Fruit fly (Drosophila melanogaster) whole organism, embryonic: Measurements from ENCODE around the gene Zip88E.

Experiments used
- Adf1 ChIP-seq: fragments of 200-800 bp; sonication (Bioruptor generic); IDR thresholded peaks from 2 replicates; pipeline ENCODE4 v1.3.6; 2022; ENCODE audit warnings: missing biosample characterization, missing genetic modification characterization
- CG1024 ChIP-seq: fragments of 200-800 bp; sonication (Bioruptor generic); IDR thresholded peaks from 2 replicates; pipeline ENCODE4 v1.3.6; 2022; ENCODE audit warnings: missing biosample characterization, missing genetic modification characterization
- CG12391 ChIP-seq: fragments of 200-800 bp; sonication (Bioruptor generic); optimal IDR thresholded peaks from 3 replicates; lab custom pipeline; 2018; ENCODE audit warnings: missing biosample characterization, mild to moderate bottlenecking, missing genetic modification characterization, moderate library complexity
- CG13287 ChIP-seq: fragments of 200-800 bp; sonication (Bioruptor generic); IDR thresholded peaks from 2 replicates; pipeline ENCODE4 v1.3.6; 2022; ENCODE audit warnings: missing biosample characterization, missing genetic modification characterization; ENCODE audit not compliant: partially characterized antibody
- CG17186 ChIP-seq: fragments of 200-800 bp; sonication (Bioruptor generic); optimal IDR thresholded peaks from 3 replicates; lab custom pipeline; 2017; ENCODE audit warnings: missing biosample characterization, missing genetic modification reagents, missing genetic modification characterization
- CG2120 ChIP-seq: fragments of 200-800 bp; sonication (Bioruptor generic); optimal IDR thresholded peaks from 3 replicates; lab custom pipeline; 2016; ENCODE audit warnings: missing biosample characterization, missing genetic modification characterization
- CG2678 ChIP-seq: fragments of 200-800 bp; sonication (Bioruptor generic); optimal IDR thresholded peaks from 3 replicates; lab custom pipeline; 2019; ENCODE audit warnings: missing biosample characterization, mild to moderate bottlenecking, missing genetic modification characterization, moderate library complexity
- CG30020 ChIP-seq: fragments of 200-800 bp; optimal IDR thresholded peaks from 2 replicates; lab custom pipeline; 2019; ENCODE audit warnings: missing biosample characterization, mild to moderate bottlenecking, missing genetic modification characterization, moderate library complexity
- CG32532 ChIP-seq: fragments of 200-800 bp; sonication (Bioruptor generic); IDR thresholded peaks from 2 replicates; pipeline ENCODE4 v1.3.6; 2022; ENCODE audit warnings: missing biosample characterization, missing genetic modification characterization
- CG3281 ChIP-seq: fragments of 200-800 bp; sonication (Bioruptor generic); optimal IDR thresholded peaks from 3 replicates; lab custom pipeline; 2017; ENCODE audit warnings: missing biosample characterization, mild to moderate bottlenecking, missing genetic modification characterization
- CG6272 ChIP-seq: fragments of 200-800 bp; sonication (Bioruptor generic); IDR thresholded peaks from 2 replicates; pipeline ENCODE4 v1.3.6; 2022; ENCODE audit warnings: missing biosample characterization, missing genetic modification characterization
- CG7786 ChIP-seq: fragments of 200-800 bp; sonication (Bioruptor generic); optimal IDR thresholded peaks from 2 replicates; lab custom pipeline; 2016; ENCODE audit warnings: missing biosample characterization, missing genetic modification characterization
- CG7839 ChIP-seq: fragments of 200-800 bp; sonication (Bioruptor generic); optimal IDR thresholded peaks from 3 replicates; lab custom pipeline; 2018; ENCODE audit warnings: missing biosample characterization, mild to moderate bottlenecking, missing genetic modification characterization, moderate library complexity
- CG8765 ChIP-seq: fragments of 200-800 bp; sonication (Bioruptor generic); IDR thresholded peaks from 2 replicates; pipeline ENCODE4 v1.3.6; 2022; ENCODE audit warnings: missing biosample characterization, missing genetic modification characterization
- CTCF ChIP-seq: fragments of 200-800 bp; sonication (Bioruptor generic); optimal IDR thresholded peaks from 2 replicates; lab custom pipeline; 2017; ENCODE audit warnings: missing biosample characterization, mild to moderate bottlenecking, missing genetic modification characterization, moderate library complexity
- CrebB ChIP-seq: fragments of 200-800 bp; sonication (Bioruptor generic); optimal IDR thresholded peaks from 3 replicates; lab custom pipeline; 2018; ENCODE audit warnings: missing biosample characterization, mild to moderate bottlenecking, missing genetic modification characterization
- D ChIP-seq, 2 experiments: fragments of 200-800 bp in 1 of 2; fragments of >200 bp in 1 of 2; sonication (Bioruptor generic) in 1 of 2; optimal IDR thresholded peaks; 2 replicates in 1 of 2; 3 replicates in 1 of 2; lab custom pipeline; 2017; ENCODE audit warnings: mild to moderate bottlenecking in 1 of 2, missing biosample characterization in 1 of 2, missing genetic modification characterization in 1 of 2, missing genetic modification reagents in 1 of 2
- Dll ChIP-seq: fragments of 200-800 bp; sonication (Bioruptor generic); IDR thresholded peaks from 4 replicates; pipeline ENCODE4 v1.3.6; 2022; ENCODE audit warnings: missing biosample characterization, missing genetic modification characterization; ENCODE audit not compliant: partially characterized antibody
- Dref ChIP-seq: fragments of 200-800 bp; sonication (Bioruptor generic); IDR thresholded peaks from 2 replicates; pipeline ENCODE4 v1.3.6; 2022; ENCODE audit warnings: missing biosample characterization, missing genetic modification characterization
- Fer1 ChIP-seq: fragments of 200-800 bp; sonication (Bioruptor generic); optimal IDR thresholded peaks from 2 replicates; lab custom pipeline; 2017; ENCODE audit warnings: missing biosample characterization, mild to moderate bottlenecking, missing genetic modification characterization
- HHEX ChIP-seq: fragments of 200-800 bp; sonication (Bioruptor generic); optimal IDR thresholded peaks from 3 replicates; lab custom pipeline; 2017; ENCODE audit warnings: missing biosample characterization, mild to moderate bottlenecking, missing genetic modification characterization, missing genetic modification reagents
- Hand ChIP-seq: fragments of 200-800 bp; sonication (Bioruptor generic); optimal IDR thresholded peaks from 2 replicates; lab custom pipeline; 2017; ENCODE audit warnings: mild to moderate bottlenecking, missing biosample characterization, missing genetic modification reagents, missing genetic modification characterization
- Hey ChIP-seq: fragments of 200-800 bp; sonication (Bioruptor generic); optimal IDR thresholded peaks from 3 replicates; lab custom pipeline; 2018; ENCODE audit warnings: missing biosample characterization, mild to moderate bottlenecking, missing genetic modification characterization
- HmgZ ChIP-seq: fragments of 200-800 bp; sonication (Bioruptor generic); optimal IDR thresholded peaks from 2 replicates; lab custom pipeline; 2018; ENCODE audit warnings: missing biosample characterization, mild to moderate bottlenecking, missing genetic modification characterization
- MBD-R2 ChIP-seq: fragments of 200-800 bp; sonication (Bioruptor generic); IDR thresholded peaks from 2 replicates; pipeline ENCODE4 v1.3.6; 2022; ENCODE audit warnings: missing biosample characterization, missing genetic modification characterization
- Mad ChIP-seq: fragments of 200-800 bp; sonication (Bioruptor generic); optimal IDR thresholded peaks from 2 replicates; lab custom pipeline; 2016; ENCODE audit warnings: missing biosample characterization, missing genetic modification characterization
- NFAT ChIP-seq: fragments of 200-800 bp; sonication (Bioruptor generic); IDR thresholded peaks from 2 replicates; pipeline ENCODE4 v1.3.6; 2022; ENCODE audit warnings: missing biosample characterization, missing genetic modification characterization
- Pdp1 ChIP-seq, 2 experiments: fragments of 200-800 bp; sonication (Bioruptor generic); optimal IDR thresholded peaks; 3 replicates each; lab custom pipeline; 2016; ENCODE audit warnings: missing biosample characterization in 2 of 2, missing genetic modification characterization in 2 of 2, mild to moderate bottlenecking in 1 of 2, moderate library complexity in 1 of 2
- Side ChIP-seq: fragments of 200-800 bp; sonication (Bioruptor generic); optimal IDR thresholded peaks from 2 replicates; lab custom pipeline; 2016; ENCODE audit warnings: missing biosample characterization, missing genetic modification characterization
- Tbp ChIP-seq: fragments of >200 bp; optimal IDR thresholded peaks from 2 replicates; lab custom pipeline; 2018; ENCODE audit warnings: missing biosample characterization, missing genetic modification characterization
- YL-1 ChIP-seq: fragments of 200-800 bp; sonication (Bioruptor generic); optimal IDR thresholded peaks from 3 replicates; lab custom pipeline; 2017; ENCODE audit warnings: missing biosample characterization, mild to moderate bottlenecking, missing genetic modification characterization
- aop ChIP-seq: fragments of 200-800 bp; sonication (Bioruptor generic); IDR thresholded peaks from 2 replicates; pipeline ENCODE4 v1.3.6; 2022; ENCODE audit warnings: missing biosample characterization, missing genetic modification characterization
- ci ChIP-seq: fragments of 200-800 bp; sonication (Bioruptor generic); IDR thresholded peaks from 3 replicates; pipeline ENCODE4 v1.3.6; 2022; ENCODE audit warnings: missing biosample characterization, missing genetic modification characterization
- crol ChIP-seq: fragments of 200-800 bp; sonication (Bioruptor generic); IDR thresholded peaks from 2 replicates; pipeline ENCODE4 v1.3.6; 2022; ENCODE audit warnings: missing biosample characterization, missing genetic modification characterization
- crp ChIP-seq, 2 experiments: fragments of 200-800 bp; sonication (Bioruptor generic); optimal IDR thresholded peaks; 2 replicates in 1 of 2; 3 replicates in 1 of 2; lab custom pipeline; 2017; ENCODE audit warnings: missing biosample characterization in 2 of 2, missing genetic modification characterization in 2 of 2, mild to moderate bottlenecking in 1 of 2, moderate library complexity in 1 of 2
- dm ChIP-seq: fragments of 200-800 bp; sonication (Bioruptor generic); optimal IDR thresholded peaks from 3 replicates; lab custom pipeline; 2016; ENCODE audit warnings: missing biosample characterization, missing genetic modification characterization
- ftz-f1 ChIP-seq: fragments of 200-800 bp; sonication (Bioruptor generic); optimal IDR thresholded peaks from 2 replicates; lab custom pipeline; 2016; ENCODE audit warnings: missing biosample characterization, missing genetic modification characterization
- knrl ChIP-seq: fragments of 200-800 bp; sonication (Bioruptor generic); IDR thresholded peaks from 3 replicates; pipeline ENCODE4 v1.3.6; 2022; ENCODE audit warnings: missing biosample characterization, missing genetic modification characterization; ENCODE audit not compliant: partially characterized antibody
- lilli ChIP-seq: fragments of 200-800 bp; sonication (Bioruptor generic); optimal IDR thresholded peaks from 3 replicates; lab custom pipeline; 2016; ENCODE audit warnings: missing biosample characterization, missing genetic modification characterization
- lmd ChIP-seq: fragments of 200-800 bp; sonication (Bioruptor generic); IDR thresholded peaks from 2 replicates; pipeline ENCODE4 v1.3.6; 2022; ENCODE audit warnings: missing biosample characterization, missing genetic modification characterization
- maf-S ChIP-seq: fragments of 200-800 bp; sonication (Bioruptor generic); optimal IDR thresholded peaks from 2 replicates; lab custom pipeline; 2016; ENCODE audit warnings: missing biosample characterization, missing genetic modification characterization
- otp ChIP-seq: fragments of 200-800 bp; sonication (Bioruptor generic); IDR thresholded peaks from 3 replicates; pipeline ENCODE4, ENCODE4 v1.3.6; 2022; ENCODE audit warnings: missing biosample characterization, missing genetic modification characterization
- schlank ChIP-seq: fragments of 200-800 bp; sonication (Bioruptor generic); optimal IDR thresholded peaks from 2 replicates; lab custom pipeline; 2018; ENCODE audit warnings: missing biosample characterization, mild to moderate bottlenecking, missing genetic modification characterization
- seq ChIP-seq: fragments of 200-800 bp; sonication (Bioruptor generic); IDR thresholded peaks from 2 replicates; pipeline ENCODE4 v1.3.6; 2022; ENCODE audit warnings: missing biosample characterization, missing genetic modification characterization
- sisA ChIP-seq: fragments of 200-800 bp; sonication (Bioruptor generic); IDR thresholded peaks from 2 replicates; pipeline ENCODE4 v1.3.6; 2022; ENCODE audit warnings: missing biosample characterization, missing genetic modification characterization
- tup ChIP-seq: fragments of 200-800 bp; sonication (Bioruptor generic); optimal IDR thresholded peaks from 2 replicates; lab custom pipeline; 2016; ENCODE audit warnings: missing biosample characterization, mild to moderate bottlenecking, missing genetic modification characterization, moderate library complexity
- wdn ChIP-seq: fragments of 200-800 bp; sonication (Bioruptor generic); IDR thresholded peaks from 2 replicates; pipeline ENCODE4 v1.3.6; 2022; ENCODE audit warnings: missing biosample characterization, missing genetic modification characterization
- zen ChIP-seq: fragments of 200-800 bp; sonication (Bioruptor generic); optimal IDR thresholded peaks from 3 replicates; lab custom pipeline; 2018; ENCODE audit warnings: missing biosample characterization, mild to moderate bottlenecking, missing genetic modification characterization, moderate library complexity

Gene Zip88E

DNA sequence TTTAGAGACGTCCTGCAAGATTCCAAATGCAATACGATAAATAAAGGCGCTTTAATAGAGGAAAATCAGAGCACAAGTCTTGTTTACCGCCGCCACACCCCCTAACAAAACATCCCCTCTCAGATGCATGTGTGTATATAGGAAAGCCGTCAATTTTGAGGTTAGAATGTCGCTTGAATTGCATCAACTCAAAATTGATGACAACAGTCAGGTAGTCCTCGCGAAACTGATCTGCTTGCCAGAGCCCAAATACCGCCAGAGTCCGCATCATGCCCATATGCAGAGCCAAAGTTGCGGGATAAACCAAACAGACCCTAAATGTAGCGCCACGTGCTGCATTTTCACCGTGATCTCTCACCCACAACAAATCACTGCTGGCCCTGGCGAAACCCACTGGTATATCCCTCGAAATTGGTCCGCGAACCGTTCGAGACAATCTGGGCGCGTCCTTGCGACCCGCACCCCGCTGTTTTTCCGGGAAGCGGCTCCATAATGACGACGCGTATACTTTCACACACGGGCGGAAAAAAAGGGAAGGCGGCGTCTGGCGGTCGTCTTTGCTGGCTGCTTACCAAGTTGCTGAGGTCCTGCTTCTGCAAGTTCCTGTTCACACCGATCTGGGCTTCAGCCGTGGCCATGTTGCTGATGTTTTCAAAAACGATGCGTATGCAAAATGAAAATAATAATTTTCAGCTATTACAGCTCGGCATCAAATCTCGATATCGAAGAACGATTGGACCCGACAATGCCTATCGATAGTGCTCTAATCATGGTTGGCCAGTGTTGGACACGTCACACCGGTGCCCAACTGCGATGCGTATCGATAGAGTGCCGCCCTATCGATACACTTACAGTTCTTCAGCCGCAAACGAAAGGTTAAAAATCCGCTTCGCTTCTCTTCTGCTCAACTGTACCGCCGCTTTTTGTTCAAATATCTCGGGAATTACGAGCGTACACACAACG is 5.5 kb upstream of the Zip88E start, which contains the start of the genes eIF2gamma and Set (continued):
- TF ChIP-seq CG2678 (tag; lab: Kevin White, UChicago): no peak
- TF ChIP-seq CG7839 (tag; lab: Kevin White, UChicago): no peak
- TF ChIP-seq dm: peak; percentile 86
- peak; percentile 20 for TF ChIP-seq Fer1 (GFP tag; lab: Kevin White, UChicago)
- TF ChIP-seq CG6272: no peak
- no peak for TF ChIP-seq Hand (GFP tag; lab: Kevin White, UChicago)
- TF ChIP-seq CG1024: peak; percentile 39; the same call in 1 of the 2 replicates
- peak in 1 of 2 experiments; percentile 12 for TF ChIP-seq Pdp1 (GFP tag; optimal IDR thresholded peaks at IDR 0.05; lab: Kevin White, UChicago)
- TF ChIP-seq CG8765: peak; percentile 38; the same call in 1 of the 2 replicates
- TF ChIP-seq Tbp (GFP tag; lab: Kevin White, UChicago): peak; percentile 17
- TF ChIP-seq seq (GFP tag; lab: Robert Waterston, UW): 0 out of 2 replicates have a peak, but pooled peaks have one; percentile 11
- TF ChIP-seq CrebB: peak; percentile 42
- TF ChIP-seq MBD-R2 (GFP tag; lab: Robert Waterston, UW): peak; percentile 88
- TF ChIP-seq maf-S: peak; percentile 17
- peak; percentile 31 for TF ChIP-seq Side (GFP tag; lab: Kevin White, UChicago)
- peak; percentile 61 for TF ChIP-seq CG7786
- peak; percentile 94 for TF ChIP-seq knrl (GFP tag; lab: Robert Waterston, UW)
- TF ChIP-seq lmd (GFP tag; lab: Robert Waterston, UW): peak; percentile 16; the same call in 1 of the 2 replicates
- TF ChIP-seq lilli (GFP tag; lab: Kevin White, UChicago): peak; percentile 63
- peak; percentile 61 for TF ChIP-seq crol (GFP tag; lab: Robert Waterston, UW)
- TF ChIP-seq CG13287: peak; percentile 97
- TF ChIP-seq Adf1 (GFP tag; lab: Robert Waterston, UW): peak; percentile 37
- TF ChIP-seq tup (GFP tag; lab: Kevin White, UChicago): peak; percentile 13
- TF ChIP-seq CG30020 (tag; lab: Kevin White, UChicago): no peak
- 0 out of 3 replicates have a peak, but pooled peaks have one; percentile 26 for TF ChIP-seq otp (GFP tag; lab: Robert Waterston, UW)
- TF ChIP-seq wdn (GFP tag; lab: Robert Waterston, UW): 0 out of 2 replicates have a peak, but pooled peaks have one; percentile 13
- TF ChIP-seq schlank: no peak
- TF ChIP-seq Mad (GFP tag; lab: Kevin White, UChicago): no peak
- TF ChIP-seq Hey (tag; lab: Kevin White, UChicago): no peak
- no peak for TF ChIP-seq sisA (GFP tag; lab: Robert Waterston, UW)
- TF ChIP-seq ci (GFP tag; lab: Robert Waterston, UW): 0 out of 3 replicates have a peak, but pooled peaks have one; percentile 55
- TF ChIP-seq CG17186: peak; percentile 87
- TF ChIP-seq Dll (GFP tag; lab: Robert Waterston, UW): peak; percentile 91
- TF ChIP-seq Dref (GFP tag; lab: Robert Waterston, UW): peak; percentile 100
- TF ChIP-seq YL-1 (GFP tag; lab: Kevin White, UChicago): peak; percentile 51
- peak; percentile 41; the same call in 1 of the 2 replicates for TF ChIP-seq CG32532 (GFP tag; lab: Robert Waterston, UW)
- TF ChIP-seq HHEX: no peak
- peak; percentile 61 for TF ChIP-seq CG2120 (GFP tag; lab: Kevin White, UChicago)
- peak; percentile 43 for TF ChIP-seq D (optimal IDR thresholded peaks at IDR 0.05; lab: Kevin White, UChicago)
- no peak for TF ChIP-seq D (GFP tag; optimal IDR thresholded peaks at IDR 0.05; lab: Kevin White, UChicago)
- TF ChIP-seq crp (GFP tag; optimal IDR thresholded peaks at IDR 0.05; lab: Kevin White, UChicago): peak in 1 of 2 experiments; percentile 35
- TF ChIP-seq ftz-f1 (GFP tag; lab: Kevin White, UChicago): peak; percentile 54
- TF ChIP-seq zen (tag; lab: Kevin White, UChicago): peak; percentile 56
- TF ChIP-seq aop (GFP tag; lab: Robert Waterston, UW): no peak
- no peak for TF ChIP-seq CTCF (GFP tag; lab: Kevin White, UChicago)
- TF ChIP-seq HmgZ (tag; lab: Kevin White, UChicago): peak; percentile 85
- TF ChIP-seq CG3281: no peak
- peak; percentile 22 for TF ChIP-seq CG12391 (tag; lab: Kevin White, UChicago)
- TF ChIP-seq NFAT (GFP tag; lab: Robert Waterston, UW): peak; percentile 66
